Fruit fly (Drosophila melanogaster): Measurements from ENCODE around the gene MED30.
A peak's percentile ranks its signal among the peaks of the same experiment; 100 is the strongest.

The MED30 gene

DNA sequence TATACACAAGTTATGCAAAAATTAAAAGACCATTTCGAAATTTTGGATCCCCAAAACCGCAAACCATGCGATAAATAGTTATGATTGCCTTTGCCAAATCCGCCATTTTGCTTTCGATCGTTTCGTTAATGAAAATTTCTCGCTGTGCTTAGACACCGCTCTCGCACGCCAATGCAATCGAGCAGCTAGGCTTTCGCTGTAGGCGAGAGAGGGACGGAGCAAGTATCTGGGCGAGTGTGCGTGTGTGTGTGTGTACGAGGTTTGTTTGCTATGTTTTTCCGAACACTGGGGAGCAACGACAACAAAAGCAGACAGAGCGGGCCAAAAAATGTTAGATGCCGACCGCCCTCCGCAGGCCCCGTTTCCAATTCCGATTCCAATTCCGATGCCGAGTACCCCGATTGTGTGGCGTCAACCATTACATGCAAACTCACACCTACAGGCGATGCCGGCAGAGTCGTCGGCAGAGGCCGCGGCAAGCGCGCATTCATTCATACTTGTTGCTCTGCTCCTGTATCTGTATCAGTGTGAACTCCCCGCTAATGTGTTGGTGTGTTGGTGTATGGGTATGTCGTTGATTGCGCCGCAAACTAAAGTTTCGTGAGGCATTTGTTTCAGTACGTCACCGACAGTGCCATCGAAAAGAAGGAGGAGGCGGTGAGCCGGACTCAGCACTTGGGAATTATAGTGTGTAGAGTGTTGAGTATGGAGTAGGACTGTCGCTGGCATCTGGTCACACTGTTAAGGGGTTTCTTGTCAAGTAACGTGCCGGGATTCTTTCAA, 25.9 kb downstream of the MED30 start (continued):
- TF ChIP-seq Camta (GFP tag; optimal IDR thresholded peaks at IDR 0.05) (no peak), Usf (GFP tag; optimal IDR thresholded peaks at IDR 0.05) (no peak), BtbVII (GFP tag; optimal IDR thresholded peaks at IDR 0.05) (peak; percentile 63), salm (tag; optimal IDR thresholded peaks at IDR 0.05) (no peak), CG6765 (GFP tag; optimal IDR thresholded peaks at IDR 0.05) (peak; percentile 8), H2.0 (GFP tag; IDR thresholded peaks at IDR 0.05) (0 out of 2 replicates have a peak, but pooled peaks have one; percentile 40), ATbp (GFP tag; optimal IDR thresholded peaks at IDR 0.05) (no peak), TFAM (GFP tag; optimal IDR thresholded peaks at IDR 0.05) (no peak), ham (GFP tag; IDR thresholded peaks at IDR 0.05) (no peak), CG2120 (GFP tag; optimal IDR thresholded peaks at IDR 0.05) (peak; percentile 34), Scr (GFP tag; IDR thresholded peaks at IDR 0.05; ENCODE audit: partially characterized antibody) (0 out of 2 replicates have a peak, but pooled peaks have one; percentile 30), CG8290 (GFP tag; optimal IDR thresholded peaks at IDR 0.05) (peak; percentile 50), CG8290 (tag; optimal IDR thresholded peaks at IDR 0.05) (peak; percentile 12 to 71), CG11398 (GFP tag; optimal IDR thresholded peaks at IDR 0.05) (no peak), CG13775 (GFP tag; optimal IDR thresholded peaks at IDR 0.05) (peak; percentile 2), CG17359 (tag; optimal IDR thresholded peaks at IDR 0.05) (peak; percentile 29), crp (GFP tag; optimal IDR thresholded peaks at IDR 0.05) (no peak), CG2678 (tag; optimal IDR thresholded peaks at IDR 0.05) (peak; percentile 30), Atf3 (GFP tag; optimal IDR thresholded peaks at IDR 0.05) (peak; percentile 38), ranshi (GFP tag; IDR thresholded peaks at IDR 0.05) (peak; percentile 60), CG33213 (GFP tag; optimal IDR thresholded peaks at IDR 0.05) (peak; percentile 9), CG1233 (GFP tag; optimal IDR thresholded peaks at IDR 0.05) (peak; percentile 100), Sin3A (optimal IDR thresholded peaks at IDR 0.05) (no peak), CG14014 (GFP tag; IDR thresholded peaks at IDR 0.05) (no peak; the same call in none of the 2 replicates), CG32772 (GFP tag; IDR thresholded peaks at IDR 0.05) (peak; percentile 59), CG3407 (GFP tag; optimal IDR thresholded peaks at IDR 0.05) (no peak), Atf-2 (GFP tag; optimal IDR thresholded peaks at IDR 0.05) (no peak), tap (tag; optimal IDR thresholded peaks at IDR 0.05) (peak; percentile 19), pnt (GFP tag; optimal IDR thresholded peaks at IDR 0.05) (peak; percentile 16), toy (GFP tag; IDR thresholded peaks at IDR 0.05) (no peak), dimm (GFP tag; IDR thresholded peaks at IDR 0.05) (no peak), Max (GFP tag; optimal IDR thresholded peaks at IDR 0.05) (no peak), CG15601 (tag; optimal IDR thresholded peaks at IDR 0.05) (no peak), knrl (GFP tag; IDR thresholded peaks at IDR 0.05; ENCODE audit: partially characterized antibody) (no peak), CG11723 (GFP tag; optimal IDR thresholded peaks at IDR 0.05) (no peak), Abd-B (GFP tag; optimal IDR thresholded peaks at IDR 0.05) (peak; percentile 14), en (GFP tag; optimal IDR thresholded peaks at IDR 0.05) (no peak), scrt (GFP tag; optimal IDR thresholded peaks at IDR 0.05) (peak; percentile 99), fd102C (GFP tag; optimal IDR thresholded peaks at IDR 0.05) (no peak), CG11456 (GFP tag; IDR thresholded peaks at IDR 0.05) (peak; percentile 62; the same call in 2 of the 3 replicates), CG12942 (GFP tag; optimal IDR thresholded peaks at IDR 0.05) (no peak), Ravus (GFP tag; IDR thresholded peaks at IDR 0.05) (no peak), emc (GFP tag; optimal IDR thresholded peaks at IDR 0.05) (no peak), sens (GFP tag) (peak; percentile 60), Spps (tag; optimal IDR thresholded peaks at IDR 0.05) (no peak), wek (GFP tag; optimal IDR thresholded peaks at IDR 0.05) (no peak), CG4404 (GFP tag; IDR thresholded peaks at IDR 0.05) (peak; percentile 39; the same call in 1 of the 2 replicates), CG9727 (GFP tag; optimal IDR thresholded peaks at IDR 0.05) (peak; percentile 5), twi (tag; optimal IDR thresholded peaks at IDR 0.05) (no peak), mirr (GFP tag; optimal IDR thresholded peaks at IDR 0.05) (peak; percentile 97)

All from whole organism, embryonic.